Fruit fly (Drosophila melanogaster): ENCODE measurements around the gene Dhps.

Dhps gene

DNA sequence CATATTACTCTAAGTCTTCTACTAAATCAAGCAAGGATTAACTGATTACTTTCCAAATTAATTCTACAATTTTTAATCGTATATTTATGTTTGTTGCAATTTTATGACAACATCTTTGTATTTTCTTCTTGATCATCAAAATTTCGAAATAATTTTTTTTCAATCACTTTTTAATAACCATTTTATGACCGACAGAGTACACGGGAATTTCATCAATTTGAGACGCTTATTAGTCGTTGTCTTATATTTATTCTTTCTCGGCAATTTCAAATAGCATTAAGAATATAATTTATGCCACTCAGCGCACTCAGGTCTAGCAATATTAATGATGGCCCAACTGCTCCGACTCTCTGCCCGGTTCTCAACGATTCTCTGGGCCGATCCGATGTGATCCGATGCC lies 17.0 kb downstream of the Dhps start, which contains the start of gene CG8012:
CG8012 (plus strand) TSS at position 301 of the 400 bp plus-strand sequence.
- no peak for TF ChIP-seq eg (GFP tag; IDR thresholded peaks at IDR 0.05)
- TF ChIP-seq Ets96B (tag; optimal IDR thresholded peaks at IDR 0.05) = no peak
- TF ChIP-seq CG6276 (GFP tag; optimal IDR thresholded peaks at IDR 0.05) = no peak
- no peak for TF ChIP-seq CG9139 (GFP tag; optimal IDR thresholded peaks at IDR 0.05)
- TF ChIP-seq CG15336 (GFP tag; IDR thresholded peaks at IDR 0.05) = no peak
- no peak for TF ChIP-seq lz (GFP tag; optimal IDR thresholded peaks at IDR 0.05)

- TF ChIP-seq Sox102F (GFP tag; optimal IDR thresholded peaks at IDR 0.05) (no peak), svp (GFP tag) (no peak), Sox14 (GFP tag; optimal IDR thresholded peaks at IDR 0.05) (no peak), salr (GFP tag; optimal IDR thresholded peaks at IDR 0.05) (no peak), dac (GFP tag; optimal IDR thresholded peaks at IDR 0.05) (no peak), CG31627 (GFP tag; optimal IDR thresholded peaks at IDR 0.05) (no peak), CG7368 (GFP tag; optimal IDR thresholded peaks at IDR 0.05) (no peak), topi (GFP tag; optimal IDR thresholded peaks at IDR 0.05) (no peak), CG1621 (tag; optimal IDR thresholded peaks at IDR 0.05) (no peak), CG6808 (GFP tag; optimal IDR thresholded peaks at IDR 0.05) (no peak), Ets21C (GFP tag; optimal IDR thresholded peaks at IDR 0.05) (no peak), Gug (GFP tag; IDR thresholded peaks at IDR 0.05) (no peak), acj6 (GFP tag; optimal IDR thresholded peaks at IDR 0.05) (no peak), Hr4 (GFP tag; optimal IDR thresholded peaks at IDR 0.05) (no peak), Smox (GFP tag; optimal IDR thresholded peaks at IDR 0.05) (no peak), Eip78C (GFP tag) (no peak), CG9139 (GFP tag; optimal IDR thresholded peaks at IDR 0.05) (no peak), fd85E (GFP tag; optimal IDR thresholded peaks at IDR 0.05) (no peak), dsx (GFP tag; optimal IDR thresholded peaks at IDR 0.05; ENCODE audit: poor library complexity, severe bottlenecking) (no peak)
These were observed 20.9 kb downstream of the Dhps start, which contains the start of gene CG13674 for dm6 chr3L:8218883-8219282. TSS of gene CG13674 (minus strand) at chr3L:8218983.

dm6 chr3L:8219687-8220086 lies 21.7 kb downstream of the Dhps start:
- no peak for TF ChIP-seq Sox15 (GFP tag; optimal IDR thresholded peaks at IDR 0.05)
- TF ChIP-seq CG6792 (GFP tag; optimal IDR thresholded peaks at IDR 0.05) = no peak
- TF ChIP-seq OdsH (GFP tag; optimal IDR thresholded peaks at IDR 0.05) = no peak
- TF ChIP-seq Smox (GFP tag; optimal IDR thresholded peaks at IDR 0.05) = no peak
- TF ChIP-seq CG6854 (GFP tag; optimal IDR thresholded peaks at IDR 0.05) = no peak
- TF ChIP-seq dac (GFP tag; optimal IDR thresholded peaks at IDR 0.05) = no peak
- no peak for TF ChIP-seq CG8119 (GFP tag; IDR thresholded peaks at IDR 0.05)
- TF ChIP-seq Hr38 (GFP tag; optimal IDR thresholded peaks at IDR 0.05) = no peak
- TF ChIP-seq pdm3 (GFP tag; optimal IDR thresholded peaks at IDR 0.05) = no peak
- no peak for TF ChIP-seq spab (GFP tag; optimal IDR thresholded peaks at IDR 0.05)
- TF ChIP-seq fd85E (GFP tag; optimal IDR thresholded peaks at IDR 0.05) = no peak
- TF ChIP-seq achi (GFP tag; optimal IDR thresholded peaks at IDR 0.05) = no peak
- TF ChIP-seq Sox14 (GFP tag; optimal IDR thresholded peaks at IDR 0.05) = no peak
- TF ChIP-seq CG31627 (GFP tag; optimal IDR thresholded peaks at IDR 0.05) = no peak
- TF ChIP-seq eg (GFP tag; IDR thresholded peaks at IDR 0.05) = no peak
- TF ChIP-seq CG6163 (GFP tag; IDR thresholded peaks at IDR 0.05) = no peak
- no peak for TF ChIP-seq Sox102F (GFP tag; optimal IDR thresholded peaks at IDR 0.05)

DNA sequence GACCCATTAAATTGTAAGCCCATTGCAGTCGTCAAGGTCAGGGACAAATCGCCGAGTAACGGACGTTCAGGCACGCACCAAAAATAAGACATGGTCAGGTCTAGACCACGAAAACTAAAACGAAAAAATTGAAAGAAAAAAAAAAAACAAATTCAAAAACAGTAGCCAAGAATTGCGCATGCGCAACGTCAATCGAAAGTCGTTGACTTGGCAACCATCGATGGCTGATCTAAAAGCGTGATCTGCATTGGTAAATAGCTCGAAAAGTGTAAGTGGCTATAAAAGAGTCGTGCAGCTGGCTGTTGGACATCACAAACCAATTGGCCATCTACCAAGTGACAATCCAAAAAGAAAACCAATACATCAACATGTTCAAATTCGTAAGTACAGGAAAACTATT lies 23.8 kb downstream of the Dhps start, which contains the start of gene CG13678:
CG13678 (plus strand) TSS at position 307 of the 400 bp plus-strand sequence.
- TF ChIP-seq CG11762 (GFP tag; optimal IDR thresholded peaks at IDR 0.05; ENCODE audit: insufficient read depth) = no peak
- TF ChIP-seq CG11902 (GFP tag; optimal IDR thresholded peaks at IDR 0.05) = no peak
- no peak for TF ChIP-seq CG9139 (GFP tag; optimal IDR thresholded peaks at IDR 0.05)
- no peak for TF ChIP-seq Sox15 (GFP tag; optimal IDR thresholded peaks at IDR 0.05)
- TF ChIP-seq Gug (GFP tag; IDR thresholded peaks at IDR 0.05) = no peak
- no peak for TF ChIP-seq Smox (GFP tag; optimal IDR thresholded peaks at IDR 0.05)

All from whole organism, prepupa.